Worm (Caenorhabditis elegans): ENCODE measurements around the gene ZK899.5.

DNA sequence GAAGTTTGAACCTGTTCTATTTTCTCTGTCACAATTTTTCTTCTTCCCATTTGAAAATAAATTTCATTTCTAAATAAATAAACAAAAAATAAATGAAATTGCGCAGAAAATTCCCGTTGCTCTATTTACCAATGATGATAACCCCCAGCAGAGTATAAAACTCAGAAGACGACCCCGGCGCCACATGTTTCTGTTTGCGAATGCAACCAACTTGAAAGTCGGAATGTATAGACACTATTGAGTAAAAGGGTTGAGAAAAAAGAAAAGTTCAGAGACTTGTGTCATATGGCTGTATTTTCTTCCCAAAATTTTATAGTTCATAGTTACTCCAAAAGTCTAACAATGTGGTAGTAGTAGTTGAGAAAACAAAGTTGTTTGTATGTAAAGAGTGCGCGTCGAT lies 49.1 kb downstream of the ZK899.5 start:
- TF ChIP-seq pha-4 (tag; optimal IDR thresholded peaks at IDR 0.05) (no peak), ztf-11 (tag; optimal IDR thresholded peaks at IDR 0.05) (no peak), lsy-2 (tag; optimal IDR thresholded peaks at IDR 0.05) (no peak), nhr-76 (tag; optimal IDR thresholded peaks at IDR 0.05) (no peak), elt-3 (tag; optimal IDR thresholded peaks at IDR 0.05) (no peak), lin-13 (tag; optimal IDR thresholded peaks at IDR 0.05) (no peak), elt-1 (tag; optimal IDR thresholded peaks at IDR 0.05; ENCODE audit: borderline replicate concordance, insufficient read depth) (no peak), mep-1 (tag; optimal IDR thresholded peaks at IDR 0.05) (no peak), snpc-4 (tag; optimal IDR thresholded peaks at IDR 0.05) (no peak), nhr-237 (tag; optimal IDR thresholded peaks at IDR 0.05) (no peak), sem-2 (GFP tag; optimal IDR thresholded peaks at IDR 0.05) (no peak), unc-120 (tag; optimal IDR thresholded peaks at IDR 0.05; ENCODE audit: poor library complexity, severe bottlenecking) (no peak), ceh-39 (tag; optimal IDR thresholded peaks at IDR 0.05) (no peak)
